Worm (Caenorhabditis elegans) whole organism, L3 larva: Measurements from ENCODE around the gene T05B9.1.

Source experiments
- R02D3.7 ChIP-seq: fragments of 150-350 bp; optimal IDR thresholded peaks from 2 replicates; lab custom pipeline; 2014; ENCODE audit warnings: missing biosample characterization, missing genetic modification characterization
- aly-2 ChIP-seq: fragments of 150-350 bp; optimal IDR thresholded peaks from 2 replicates; lab custom pipeline; 2014; ENCODE audit warnings: missing biosample characterization, missing genetic modification characterization
- ceh-16 ChIP-seq: sonication (generic microtip); optimal IDR thresholded peaks from 2 replicates; lab custom pipeline; 2017; ENCODE audit warnings: missing biosample characterization, missing genetic modification characterization
- ceh-28 ChIP-seq: fragments of 150-350 bp; optimal IDR thresholded peaks from 2 replicates; lab custom pipeline; 2014; ENCODE audit warnings: missing biosample characterization, missing genetic modification reagents, missing genetic modification characterization
- ceh-9 ChIP-seq: sonication (generic microtip); optimal IDR thresholded peaks from 2 replicates; lab custom pipeline; 2018; ENCODE audit warnings: missing biosample characterization, missing genetic modification characterization
- daf-12 ChIP-seq: fragments of 150-350 bp; optimal IDR thresholded peaks from 2 replicates; lab custom pipeline; 2014; ENCODE audit warnings: missing biosample characterization, missing genetic modification reagents, missing genetic modification characterization
- egl-5 ChIP-seq: fragments of 150-350 bp; optimal IDR thresholded peaks from 2 replicates; lab custom pipeline; 2017; ENCODE audit warnings: missing biosample characterization, missing genetic modification reagents, missing genetic modification characterization, inconsistent platforms
- elt-1 ChIP-seq: fragments of 150-350 bp; optimal IDR thresholded peaks from 2 replicates; lab custom pipeline; 2014; ENCODE audit warnings: missing biosample characterization, missing genetic modification characterization
- elt-2 ChIP-seq: sonication (generic microtip); optimal IDR thresholded peaks from 2 replicates; lab custom pipeline; 2016; ENCODE audit warnings: missing genetic modification reagents, mild to moderate bottlenecking, missing genetic modification characterization, missing compliant biosample characterization
- elt-3 ChIP-seq, 3 experiments: fragments of 150-350 bp in 1 of 3; sonication (generic microtip) in 2 of 3; optimal IDR thresholded peaks; 2 replicates in 2 of 3; 4 replicates in 1 of 3; lab custom pipeline; 2014 to 2017; ENCODE audit warnings: missing biosample characterization in 3 of 3, missing genetic modification characterization in 3 of 3
- eor-1 ChIP-seq, 2 experiments: fragments of 150-350 bp; optimal IDR thresholded peaks; 2 replicates each; lab custom pipeline; 2014 to 2018; ENCODE audit warnings: missing biosample characterization in 2 of 2, missing genetic modification characterization in 2 of 2
- fkh-10 ChIP-seq: sonication (generic microtip); optimal IDR thresholded peaks from 2 replicates; lab custom pipeline; 2017; ENCODE audit warnings: missing biosample characterization, missing genetic modification reagents, missing genetic modification characterization
- hmg-11 ChIP-seq: sonication (generic microtip); optimal IDR thresholded peaks from 2 replicates; lab custom pipeline; 2016; ENCODE audit warnings: missing genetic modification characterization, missing compliant biosample characterization
- lin-15B ChIP-seq: fragments of 150-350 bp; optimal IDR thresholded peaks from 2 replicates; lab custom pipeline; 2014; ENCODE audit warnings: missing biosample characterization, missing genetic modification characterization
- lin-39 ChIP-seq: fragments of 150-350 bp; optimal IDR thresholded peaks from 2 replicates; lab custom pipeline; 2018; ENCODE audit warnings: missing biosample characterization, missing genetic modification reagents, missing genetic modification characterization
- lsy-12 ChIP-seq: sonication (generic microtip); optimal IDR thresholded peaks from 2 replicates; lab custom pipeline; 2016; ENCODE audit warnings: mild to moderate bottlenecking, missing genetic modification characterization, missing compliant biosample characterization
- mml-1 ChIP-seq: fragments of 150-350 bp; sonication (generic microtip); optimal IDR thresholded peaks from 3 replicates; lab custom pipeline; 2014; ENCODE audit warnings: missing biosample characterization, missing genetic modification characterization
- nfya-1 ChIP-seq: sonication (generic microtip); optimal IDR thresholded peaks from 2 replicates; lab custom pipeline; 2017; ENCODE audit warnings: missing genetic modification characterization, mild to moderate bottlenecking, missing compliant biosample characterization, antibody characterized with exemption, moderate library complexity; ENCODE audit not compliant: insufficient read depth
- nhr-11 ChIP-seq: fragments of 150-350 bp; optimal IDR thresholded peaks from 2 replicates; lab custom pipeline; 2014; ENCODE audit warnings: missing biosample characterization, missing genetic modification characterization
- nhr-23 ChIP-seq: fragments of 150-350 bp; optimal IDR thresholded peaks from 2 replicates; lab custom pipeline; 2014; ENCODE audit warnings: missing biosample characterization, missing genetic modification reagents, missing genetic modification characterization
- nhr-237 ChIP-seq: fragments of 150-350 bp; optimal IDR thresholded peaks from 2 replicates; lab custom pipeline; 2014; ENCODE audit warnings: missing biosample characterization, missing genetic modification characterization
- nhr-25 ChIP-seq: sonication (generic microtip); optimal IDR thresholded peaks from 2 replicates; lab custom pipeline; 2017; ENCODE audit warnings: missing biosample characterization, missing genetic modification characterization
- nhr-28 ChIP-seq: fragments of 150-350 bp; optimal IDR thresholded peaks from 2 replicates; lab custom pipeline; 2014; ENCODE audit warnings: missing biosample characterization, missing genetic modification characterization
- nhr-43 ChIP-seq: sonication (generic microtip); optimal IDR thresholded peaks from 2 replicates; lab custom pipeline; 2016; ENCODE audit warnings: mild to moderate bottlenecking, missing genetic modification characterization, missing compliant biosample characterization; ENCODE audit not compliant: poor library complexity, severe bottlenecking
- pha-4 ChIP-seq: fragments of 150-350 bp; optimal IDR thresholded peaks from 2 replicates; lab custom pipeline; 2014; ENCODE audit warnings: missing biosample characterization, missing genetic modification reagents, missing genetic modification characterization
- pqm-1 ChIP-seq: fragments of 150-350 bp; optimal IDR thresholded peaks from 2 replicates; lab custom pipeline; 2017; ENCODE audit warnings: missing biosample characterization, missing genetic modification characterization, inconsistent platforms
- skn-1 ChIP-seq: fragments of 150-350 bp; optimal IDR thresholded peaks from 2 replicates; lab custom pipeline; 2014; ENCODE audit warnings: missing biosample characterization, missing genetic modification characterization
- snpc-4 ChIP-seq: fragments of 150-350 bp; optimal IDR thresholded peaks from 2 replicates; lab custom pipeline; 2014; ENCODE audit warnings: missing biosample characterization, missing genetic modification characterization
- tbx-2 ChIP-seq: sonication (generic microtip); optimal IDR thresholded peaks from 2 replicates; lab custom pipeline; 2016; ENCODE audit warnings: mild to moderate bottlenecking, missing genetic modification characterization, missing compliant biosample characterization
- unc-39 ChIP-seq: sonication (generic microtip); optimal IDR thresholded peaks from 4 replicates; lab custom pipeline; 2017; ENCODE audit warnings: missing biosample characterization, missing genetic modification characterization
- unc-62 ChIP-seq: fragments of 150-350 bp; sonication (generic microtip); optimal IDR thresholded peaks from 4 replicates; lab custom pipeline; 2014; ENCODE audit warnings: missing biosample characterization, missing genetic modification reagents, missing genetic modification characterization
- ztf-11 ChIP-seq: fragments of 150-350 bp; optimal IDR thresholded peaks from 2 replicates; lab custom pipeline; 2014; ENCODE audit warnings: missing biosample characterization, missing genetic modification characterization
- ztf-4 ChIP-seq: fragments of 150-350 bp; optimal IDR thresholded peaks from 2 replicates; lab custom pipeline; 2014; ENCODE audit warnings: missing biosample characterization, missing genetic modification characterization

Gene T05B9.1

DNA sequence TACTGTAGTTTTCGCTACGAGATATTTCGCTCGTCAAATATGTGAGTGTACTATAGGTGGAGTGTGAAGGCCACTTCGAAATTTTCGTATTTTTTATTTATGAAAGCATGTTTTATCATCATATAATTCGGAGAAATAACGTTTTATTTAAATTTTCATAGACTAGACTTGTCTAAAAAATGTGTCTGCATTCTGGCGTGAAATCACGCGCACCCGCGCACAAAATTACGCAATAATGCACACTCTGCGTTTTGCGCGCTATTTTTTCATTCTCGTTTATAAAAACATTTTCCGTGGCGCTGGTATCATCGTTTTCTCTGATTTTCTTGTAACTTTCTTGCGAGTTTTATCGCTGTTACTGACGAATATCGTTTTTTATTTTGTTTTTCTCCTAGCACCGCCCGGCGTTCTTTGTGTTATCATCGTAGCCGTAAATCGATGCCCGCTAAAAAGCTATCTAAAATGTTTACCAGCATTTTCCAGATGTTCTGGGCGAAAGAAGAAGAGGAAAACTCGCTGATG, 36.3 kb upstream of the T05B9.1 start, which contains the start of gene saps-1:
TSS of gene saps-1 (plus strand) at position 472 of the 522 bp plus-strand sequence.
- no peak for TF ChIP-seq nfya-1 (tag; lab: Kevin White, UChicago)
- no peak for TF ChIP-seq elt-1 (tag; lab: Kevin White, UChicago)
- peak; percentile 35 for TF ChIP-seq hmg-11 (tag; lab: Kevin White, UChicago)
- no peak for TF ChIP-seq unc-62 (GFP tag; lab: Kevin White, UChicago)
- no peak for TF ChIP-seq unc-39
- no peak for TF ChIP-seq ztf-4
- peak; percentile 6 for TF ChIP-seq elt-2 (tag; lab: Kevin White, UChicago)
- TF ChIP-seq pha-4 (tag; lab: Kevin White, UChicago): peak; percentile 3
- TF ChIP-seq fkh-10: no peak

DNA sequence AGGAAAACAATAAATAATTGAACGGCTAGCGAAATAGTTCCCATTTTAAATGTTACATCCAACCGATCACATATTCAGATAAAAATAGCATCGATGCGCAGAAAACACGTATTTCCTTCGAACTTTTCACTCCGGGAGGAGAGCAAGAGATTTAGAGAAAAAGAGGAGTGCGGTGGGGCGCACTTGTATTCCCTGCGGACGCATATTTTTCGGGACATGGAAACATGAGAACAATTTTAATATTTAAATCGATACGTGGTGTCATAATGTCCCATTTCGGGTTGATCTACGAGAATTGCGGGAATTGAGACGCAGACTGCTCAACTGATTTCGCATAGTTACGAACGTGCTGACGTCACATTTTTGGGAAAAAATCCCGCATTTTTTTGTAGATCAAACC, 32.4 kb upstream of the T05B9.1 start, which contains the start of gene C47G2.4:
TSS of gene C47G2.4 (minus strand) at position 174 of the 400 bp plus-strand sequence.
- TF ChIP-seq fkh-10: no peak
- peak; percentile 17 for TF ChIP-seq pqm-1 (tag; lab: Kevin White, UChicago)
- peak; percentile 29 for TF ChIP-seq elt-2 (tag; lab: Kevin White, UChicago)
- peak; percentile 80 for TF ChIP-seq nhr-23
- peak; percentile 42 for TF ChIP-seq elt-1 (tag; lab: Kevin White, UChicago)
- TF ChIP-seq nhr-25 (tag; lab: Kevin White, UChicago): peak; percentile 72
- peak; percentile 84 for TF ChIP-seq snpc-4 (tag; lab: Kevin White, UChicago)
- TF ChIP-seq tbx-2 (tag; lab: Kevin White, UChicago): no peak
- TF ChIP-seq lin-39 (tag; lab: Kevin White, UChicago): peak; percentile 43
- TF ChIP-seq R02D3.7 (tag; lab: Kevin White, UChicago): peak; percentile 39
- peak; percentile 69 for TF ChIP-seq pha-4 (tag; lab: Kevin White, UChicago)
- TF ChIP-seq nhr-43 (tag; lab: Kevin White, UChicago): peak; percentile 53
- TF ChIP-seq aly-2 (tag; lab: Kevin White, UChicago): no peak
- peak; percentile 49 for TF ChIP-seq ceh-28 (tag; lab: Kevin White, UChicago)
- TF ChIP-seq lin-15B (tag; lab: Kevin White, UChicago): peak; percentile 83
- TF ChIP-seq ztf-4: no peak
- TF ChIP-seq egl-5: no peak
- no peak for TF ChIP-seq ceh-9 (tag; lab: Kevin White, UChicago)
- no peak for TF ChIP-seq mml-1 (tag; lab: Kevin White, UChicago)
- TF ChIP-seq nfya-1 (tag; lab: Kevin White, UChicago): peak; percentile 65
- TF ChIP-seq nhr-28: no peak
- no peak for TF ChIP-seq unc-62 (GFP tag; lab: Kevin White, UChicago)
- no peak for TF ChIP-seq eor-1 (tag; optimal IDR thresholded peaks at IDR 0.05; lab: Kevin White, UChicago)
- TF ChIP-seq hmg-11 (tag; lab: Kevin White, UChicago): peak; percentile 39
- TF ChIP-seq, all 47 proteins: peak for 14

DNA sequence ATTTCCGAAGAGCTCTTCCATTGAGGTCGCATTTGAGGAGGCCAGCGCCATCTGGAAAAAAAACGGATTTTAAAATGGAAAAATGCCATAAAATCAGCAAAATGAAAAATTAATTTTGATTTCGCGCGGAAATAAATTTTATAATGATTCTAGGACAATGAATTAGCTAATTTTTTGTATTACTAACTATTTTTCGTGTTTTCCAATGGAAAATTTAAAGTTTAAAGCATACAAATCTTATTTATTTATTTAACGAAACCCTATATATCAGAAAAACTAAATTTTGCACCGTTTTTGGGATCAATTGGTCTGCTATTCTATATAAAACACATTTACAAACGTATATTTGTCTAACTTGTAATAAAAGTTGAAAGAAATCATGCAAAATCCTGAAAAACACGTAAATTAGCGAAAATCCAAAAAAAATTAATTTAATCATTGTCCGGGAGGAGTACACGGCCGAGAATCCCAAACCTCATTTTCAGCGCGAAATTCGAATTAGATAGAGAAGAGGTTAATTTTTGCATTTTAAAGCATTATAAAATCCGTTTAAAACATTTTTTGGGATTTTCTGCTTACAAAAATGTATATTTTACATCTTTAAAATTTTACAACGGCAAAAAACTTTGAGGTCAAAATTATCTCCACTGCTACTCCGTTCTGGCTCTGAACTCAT, 29.3 kb upstream of the T05B9.1 start, which contains the start of gene C47G2.3:
TSS of gene C47G2.3 (minus strand) at position 51 of the 676 bp plus-strand sequence.
- TF ChIP-seq lsy-12 (tag; lab: Kevin White, UChicago) (peak; percentile 67), elt-3 (tag; optimal IDR thresholded peaks at IDR 0.05; lab: Kevin White, UChicago) (no peak), egl-5 (no peak), nhr-23 (peak; percentile 70), ztf-4 (no peak), lin-15B (tag; lab: Kevin White, UChicago) (peak; percentile 36), nhr-43 (tag; lab: Kevin White, UChicago) (peak; percentile 80), nhr-11 (tag; lab: Kevin White, UChicago) (no peak), unc-39 (no peak), skn-1 (tag; lab: Kevin White, UChicago) (peak; percentile 52), pha-4 (tag; lab: Kevin White, UChicago) (peak; percentile 29), ztf-11 (no peak), fkh-10 (no peak), nfya-1 (tag; lab: Kevin White, UChicago) (peak; percentile 39), eor-1 (tag; optimal IDR thresholded peaks at IDR 0.05; lab: Kevin White, UChicago) (no peak), pqm-1 (tag; lab: Kevin White, UChicago) (peak; percentile 43), elt-2 (tag; lab: Kevin White, UChicago) (peak; percentile 29)

DNA sequence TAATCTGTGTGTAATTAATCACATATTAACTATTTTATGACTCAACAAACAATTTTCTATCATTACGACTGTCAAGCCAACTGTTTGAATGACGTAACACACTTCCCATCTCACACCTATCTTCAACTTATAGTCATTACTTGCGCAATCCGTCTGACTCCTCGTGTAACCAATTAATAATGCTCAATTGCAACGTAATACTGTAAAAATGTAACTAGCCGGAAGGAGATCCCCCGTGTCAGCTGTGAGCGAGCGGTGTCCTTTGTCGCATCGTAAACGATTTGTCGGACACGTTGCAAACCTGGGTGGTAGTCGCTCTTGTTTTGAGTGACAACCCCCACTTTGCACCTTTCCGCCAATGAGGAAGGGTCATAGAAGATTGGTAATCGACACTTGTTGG, 27.2 kb upstream of the T05B9.1 start:
- TF ChIP-seq nhr-25 (tag; lab: Kevin White, UChicago): no peak
- TF ChIP-seq ceh-16 (tag; lab: Kevin White, UChicago): no peak
- no peak for TF ChIP-seq ztf-11
- no peak for TF ChIP-seq ceh-9 (tag; lab: Kevin White, UChicago)
- no peak for TF ChIP-seq nhr-237 (tag; lab: Kevin White, UChicago)
- no peak for TF ChIP-seq egl-5
- no peak for TF ChIP-seq daf-12 (tag; lab: Kevin White, UChicago)
- no peak for TF ChIP-seq unc-62 (GFP tag; lab: Kevin White, UChicago)
- TF ChIP-seq, all 47 proteins: peak for 0
